Fruit fly (Drosophila melanogaster): ENCODE data around the gene Ir100a.

DNA sequence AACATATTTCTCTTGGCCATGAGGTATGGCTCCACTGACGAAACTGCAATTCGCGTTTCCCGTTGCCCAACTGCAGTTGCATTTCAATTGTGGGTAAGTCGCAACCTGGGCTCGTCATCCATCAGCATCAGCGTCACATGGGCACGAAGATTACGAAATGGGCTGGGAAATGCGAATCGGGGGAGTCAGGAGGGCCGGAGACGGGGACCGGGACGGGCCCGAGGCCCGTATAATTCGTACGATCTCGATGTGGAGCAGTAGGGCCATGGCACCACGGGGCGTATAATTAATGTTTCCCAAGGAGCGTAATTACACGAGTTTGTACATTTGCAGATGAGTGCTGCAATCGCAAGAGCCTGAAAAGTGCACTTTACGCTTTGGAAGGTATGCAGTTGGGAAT is 35.6 kb upstream of the Ir100a start:
- no peak for TF ChIP-seq psq (optimal IDR thresholded peaks at IDR 0.05)
- no peak for TF ChIP-seq CG8478 (optimal IDR thresholded peaks at IDR 0.05)
- TF ChIP-seq usp (GFP tag; optimal IDR thresholded peaks at IDR 0.05) = no peak
- no peak for TF ChIP-seq pan (optimal IDR thresholded peaks at IDR 0.05)
- no peak for TF ChIP-seq Dll (optimal IDR thresholded peaks at IDR 0.05)
- TF ChIP-seq EcR (GFP tag; optimal IDR thresholded peaks at IDR 0.05) = no peak
